Worm (Caenorhabditis elegans): ENCODE data around the gene wdr-5.1.

wdr-5.1 gene

ce11 chrIII:3734007-3734406, 28.9 kb downstream of the wdr-5.1 start, which contains the start of gene F34D10.3:
Gene F34D10.3 (plus strand): TSS chrIII:3734255.
- TF ChIP-seq mes-2 (tag; optimal IDR thresholded peaks at IDR 0.05; ENCODE audit: poor library complexity, severe bottlenecking): peak; percentile 48
- TF ChIP-seq lsy-2 (tag; optimal IDR thresholded peaks at IDR 0.05): peak in 1 of 2 experiments; percentile 32
- no peak for TF ChIP-seq hlh-30 (tag; optimal IDR thresholded peaks at IDR 0.05; ENCODE audit: insufficient read depth)

- TF ChIP-seq mes-2 (tag; optimal IDR thresholded peaks at IDR 0.05; ENCODE audit: poor library complexity, severe bottlenecking) (peak; percentile 15), dve-1 (tag; optimal IDR thresholded peaks at IDR 0.05; ENCODE audit: insufficient read depth) (no peak), lin-38 (GFP tag; IDR thresholded peaks at IDR 0.05) (peak; percentile 71), zfp-3 (GFP tag; conservative IDR thresholded peaks at IDR 0.05) (no peak), lsy-2 (tag; optimal IDR thresholded peaks at IDR 0.05) (peak in 1 of 2 experiments; percentile 33), nhr-25 (tag; optimal IDR thresholded peaks at IDR 0.05; ENCODE audit: borderline replicate concordance, insufficient read depth) (no peak), F44E2.7 (GFP tag; IDR thresholded peaks at IDR 0.05) (no peak), dpl-1 (GFP tag; optimal IDR thresholded peaks at IDR 0.05) (peak; percentile 58), tag-97 (GFP tag; IDR thresholded peaks at IDR 0.05) (no peak), vab-7 (GFP tag; IDR thresholded peaks at IDR 0.05) (no peak), daf-19 (GFP tag; conservative IDR thresholded peaks at IDR 0.05) (no peak), zip-2 (tag; optimal IDR thresholded peaks at IDR 0.05) (no peak)
Measured at ce11 chrIII:3734990-3735389, 29.9 kb downstream of the wdr-5.1 start, which contains the start of gene evl-18. Gene evl-18 (minus strand): TSS chrIII:3735039.

- TF ChIP-seq nhr-25 (tag; optimal IDR thresholded peaks at IDR 0.05; ENCODE audit: borderline replicate concordance, insufficient read depth): no peak
- TF ChIP-seq mxl-2 (GFP tag; conservative IDR thresholded peaks at IDR 0.05): no peak
- TF ChIP-seq egl-43 (GFP tag; IDR thresholded peaks at IDR 0.05): no peak
- no peak for TF ChIP-seq madf-5 (GFP tag; IDR thresholded peaks at IDR 0.05)
- no peak for TF ChIP-seq ctbp-1 (GFP tag; IDR thresholded peaks at IDR 0.05)
- TF ChIP-seq F26F4.8 (GFP tag; conservative IDR thresholded peaks at IDR 0.05): no peak
- no peak for TF ChIP-seq rbr-2 (tag; optimal IDR thresholded peaks at IDR 0.05)
- TF ChIP-seq dpl-1 (GFP tag; optimal IDR thresholded peaks at IDR 0.05): no peak
- TF ChIP-seq hlh-30 (tag; optimal IDR thresholded peaks at IDR 0.05; ENCODE audit: insufficient read depth): peak; percentile 69
- TF ChIP-seq hlh-11 (tag; optimal IDR thresholded peaks at IDR 0.05): peak; percentile 42
- TF ChIP-seq ceh-32 (tag; optimal IDR thresholded peaks at IDR 0.05; ENCODE audit: poor library complexity): no peak
- no peak for TF ChIP-seq hmg-1.1 (GFP tag; IDR thresholded peaks at IDR 0.05)
- TF ChIP-seq zip-11 (GFP tag; IDR thresholded peaks at IDR 0.05): no peak
- no peak for TF ChIP-seq Y5F2A.4 (GFP tag; optimal IDR thresholded peaks at IDR 0.05)
- no peak for TF ChIP-seq R02D3.7 (tag; optimal IDR thresholded peaks at IDR 0.05)
- TF ChIP-seq daf-8 (GFP tag; IDR thresholded peaks at IDR 0.05): no peak
- peak; percentile 76 for TF ChIP-seq ama-1 (optimal IDR thresholded peaks at IDR 0.05)
- TF ChIP-seq zag-1 (tag; optimal IDR thresholded peaks at IDR 0.05): no peak
- TF ChIP-seq lin-38 (GFP tag; IDR thresholded peaks at IDR 0.05): no peak
- no peak for TF ChIP-seq spr-3 (GFP tag; optimal IDR thresholded peaks at IDR 0.05)
- no peak for TF ChIP-seq daf-12 (tag; optimal IDR thresholded peaks at IDR 0.05)
- TF ChIP-seq ceh-82 (tag; optimal IDR thresholded peaks at IDR 0.05): no peak
- TF ChIP-seq F37D6.2 (tag; optimal IDR thresholded peaks at IDR 0.05): peak; percentile 1
- TF ChIP-seq D1046.2 (GFP tag; IDR thresholded peaks at IDR 0.05): no peak
- TF ChIP-seq nhr-11 (tag; optimal IDR thresholded peaks at IDR 0.05): no peak
- TF ChIP-seq tra-1 (GFP tag; IDR thresholded peaks at IDR 0.05): no peak
- no peak for TF ChIP-seq mdl-1 (tag; optimal IDR thresholded peaks at IDR 0.05)
- TF ChIP-seq F44E2.7 (GFP tag; IDR thresholded peaks at IDR 0.05): no peak
- no peak for TF ChIP-seq duxl-1 (tag; optimal IDR thresholded peaks at IDR 0.05; ENCODE audit: poor library complexity)
- no peak for TF ChIP-seq F49E8.2 (tag; optimal IDR thresholded peaks at IDR 0.05; ENCODE audit: borderline replicate concordance)
- TF ChIP-seq zfp-2 (tag; optimal IDR thresholded peaks at IDR 0.05): no peak
- no peak for TF ChIP-seq lim-7 (GFP tag; IDR thresholded peaks at IDR 0.05)
- TF ChIP-seq jun-1 (tag; optimal IDR thresholded peaks at IDR 0.05): no peak
- TF ChIP-seq vab-7 (GFP tag; IDR thresholded peaks at IDR 0.05): no peak
- TF ChIP-seq nhr-77 (tag; optimal IDR thresholded peaks at IDR 0.05): no peak
- no peak for TF ChIP-seq nhr-41 (GFP tag; IDR thresholded peaks at IDR 0.05)
- TF ChIP-seq F10B5.3 (tag; optimal IDR thresholded peaks at IDR 0.05): no peak
Measured at ce11 chrIII:3735509-3736255, 30.6 kb downstream of the wdr-5.1 start.
